Worm (Caenorhabditis elegans) whole organism, L1 larva: ENCODE results near the gene gipc-1.
A peak's percentile ranks its signal among the peaks of the same experiment; 100 is the strongest.

Source experiments
- ceh-82 ChIP-seq, 3 experiments: fragments of 150-350 bp in 1 of 3; sonication (generic microtip) in 2 of 3; optimal IDR thresholded peaks; 2 replicates each; lab custom pipeline; 2014 to 2017; ENCODE audit warnings: missing biosample characterization in 3 of 3, missing genetic modification characterization in 3 of 3
- ceh-90 ChIP-seq: sonication (generic microtip); optimal IDR thresholded peaks from 2 replicates; lab custom pipeline; 2016; ENCODE audit warnings: missing genetic modification characterization, missing compliant biosample characterization
- dpl-1 ChIP-seq, 3 experiments: fragments of 150-350 bp in 2 of 3; sonication (generic microtip) in 1 of 3; optimal IDR thresholded peaks; 2 replicates each; lab custom pipeline; 2014 to 2017; ENCODE audit warnings: missing biosample characterization in 3 of 3, missing genetic modification characterization in 3 of 3, missing genetic modification reagents in 3 of 3
- efl-3 ChIP-seq: fragments of 200-800 bp; sonication (Bioruptor generic); optimal IDR thresholded peaks from 2 replicates; lab custom pipeline; 2018; ENCODE audit warnings: mild to moderate bottlenecking, missing genetic modification characterization, missing compliant biosample characterization
- egl-27 ChIP-seq, 2 experiments: fragments of 150-350 bp in 1 of 2; sonication (generic microtip); optimal IDR thresholded peaks; 3 replicates each; lab custom pipeline; 2017 to 2018; ENCODE audit warnings: missing biosample characterization in 2 of 2, missing genetic modification characterization in 2 of 2, missing genetic modification reagents in 2 of 2
- fkh-10 ChIP-seq: sonication (generic microtip); optimal IDR thresholded peaks from 2 replicates; lab custom pipeline; 2017; ENCODE audit warnings: missing biosample characterization, missing genetic modification reagents, missing genetic modification characterization
- fkh-4 ChIP-seq: sonication (generic microtip); optimal IDR thresholded peaks from 2 replicates; lab custom pipeline; 2016; ENCODE audit warnings: missing compliant biosample characterization, missing genetic modification characterization, borderline replicate concordance
- fos-1 ChIP-seq: fragments of 150-350 bp; optimal IDR thresholded peaks from 2 replicates; lab custom pipeline; 2014; ENCODE audit warnings: missing biosample characterization, missing genetic modification characterization
- grh-1 ChIP-seq: fragments of 200-800 bp; sonication (Bioruptor generic); IDR thresholded peaks from 2 replicates; pipeline ENCODE4 v1.3.6; 2022; ENCODE audit warnings: missing genetic modification reagents, missing genetic modification characterization, missing compliant biosample characterization
- hlh-4 ChIP-seq: sonication (generic microtip); optimal IDR thresholded peaks from 2 replicates; lab custom pipeline; 2016; ENCODE audit warnings: mild to moderate bottlenecking, missing genetic modification characterization, missing compliant biosample characterization
- jun-1 ChIP-seq: fragments of 150-350 bp; optimal IDR thresholded peaks from 2 replicates; lab custom pipeline; 2014; ENCODE audit warnings: missing biosample characterization, missing genetic modification reagents, missing genetic modification characterization
- lin-14 ChIP-seq: fragments of 200-800 bp; sonication (Bioruptor generic); optimal IDR thresholded peaks from 2 replicates; lab custom pipeline; 2018; ENCODE audit warnings: mild to moderate bottlenecking, missing genetic modification characterization, moderate library complexity, missing compliant biosample characterization
- mdl-1 ChIP-seq, 2 experiments: fragments of 150-350 bp; optimal IDR thresholded peaks; 2 replicates each; lab custom pipeline; 2014 to 2017; ENCODE audit warnings: missing biosample characterization in 2 of 2, missing genetic modification characterization in 2 of 2, inconsistent platforms in 1 of 2
- nhr-19 ChIP-seq: fragments of 200-800 bp; sonication (Bioruptor generic); conservative IDR thresholded peaks from 2 replicates; pipeline ENCODE4 v1.3.6; 2022; ENCODE audit warnings: missing genetic modification characterization, missing compliant biosample characterization
- nhr-237 ChIP-seq: fragments of 150-350 bp; optimal IDR thresholded peaks from 2 replicates; lab custom pipeline; 2014; ENCODE audit warnings: missing biosample characterization, missing genetic modification characterization
- nhr-47 ChIP-seq: sonication (generic microtip); optimal IDR thresholded peaks from 2 replicates; lab custom pipeline; 2016; ENCODE audit warnings: mild to moderate bottlenecking, missing genetic modification characterization, moderate library complexity, missing compliant biosample characterization
- nhr-84 ChIP-seq: sonication (generic microtip); optimal IDR thresholded peaks from 2 replicates; lab custom pipeline; 2017; ENCODE audit warnings: missing biosample characterization, missing genetic modification characterization
- nhr-85 ChIP-seq: sonication (generic microtip); peaks from one replicate; lab custom pipeline; 2016; ENCODE audit warnings: missing genetic modification characterization, inconsistent platforms, missing compliant biosample characterization
- pag-3 ChIP-seq: sonication (generic microtip); optimal IDR thresholded peaks from 2 replicates; lab custom pipeline; 2017; ENCODE audit warnings: missing genetic modification characterization, mild to moderate bottlenecking, missing compliant biosample characterization, antibody characterized with exemption, borderline replicate concordance; ENCODE audit not compliant: insufficient read depth
- rnt-1 ChIP-seq: sonication (generic microtip); optimal IDR thresholded peaks from 2 replicates; lab custom pipeline; 2016; ENCODE audit warnings: mild to moderate bottlenecking, missing genetic modification characterization, moderate library complexity, missing compliant biosample characterization
- snu-23 ChIP-seq: sonication (generic microtip); optimal IDR thresholded peaks from 2 replicates; lab custom pipeline; 2016; ENCODE audit warnings: missing genetic modification characterization, missing compliant biosample characterization
- unc-130 ChIP-seq: fragments of 150-350 bp; optimal IDR thresholded peaks from 2 replicates; lab custom pipeline; 2017; ENCODE audit warnings: missing biosample characterization, missing genetic modification characterization, inconsistent platforms
- unc-30 ChIP-seq: sonication (generic microtip); optimal IDR thresholded peaks from 2 replicates; lab custom pipeline; 2017; ENCODE audit warnings: missing biosample characterization, missing genetic modification characterization
- unc-62 ChIP-seq: fragments of 150-350 bp; optimal IDR thresholded peaks from 2 replicates; lab custom pipeline; 2014; ENCODE audit warnings: missing biosample characterization, missing genetic modification reagents, missing genetic modification characterization
- unc-98 ChIP-seq: fragments of 200-800 bp; sonication (Bioruptor generic); IDR thresholded peaks from 2 replicates; pipeline ENCODE4 v1.3.6; 2022; ENCODE audit warnings: missing genetic modification characterization, missing compliant biosample characterization
- zag-1 ChIP-seq: fragments of 150-350 bp; optimal IDR thresholded peaks from 2 replicates; lab custom pipeline; 2014; ENCODE audit warnings: missing biosample characterization, missing genetic modification characterization

Gene gipc-1

DNA sequence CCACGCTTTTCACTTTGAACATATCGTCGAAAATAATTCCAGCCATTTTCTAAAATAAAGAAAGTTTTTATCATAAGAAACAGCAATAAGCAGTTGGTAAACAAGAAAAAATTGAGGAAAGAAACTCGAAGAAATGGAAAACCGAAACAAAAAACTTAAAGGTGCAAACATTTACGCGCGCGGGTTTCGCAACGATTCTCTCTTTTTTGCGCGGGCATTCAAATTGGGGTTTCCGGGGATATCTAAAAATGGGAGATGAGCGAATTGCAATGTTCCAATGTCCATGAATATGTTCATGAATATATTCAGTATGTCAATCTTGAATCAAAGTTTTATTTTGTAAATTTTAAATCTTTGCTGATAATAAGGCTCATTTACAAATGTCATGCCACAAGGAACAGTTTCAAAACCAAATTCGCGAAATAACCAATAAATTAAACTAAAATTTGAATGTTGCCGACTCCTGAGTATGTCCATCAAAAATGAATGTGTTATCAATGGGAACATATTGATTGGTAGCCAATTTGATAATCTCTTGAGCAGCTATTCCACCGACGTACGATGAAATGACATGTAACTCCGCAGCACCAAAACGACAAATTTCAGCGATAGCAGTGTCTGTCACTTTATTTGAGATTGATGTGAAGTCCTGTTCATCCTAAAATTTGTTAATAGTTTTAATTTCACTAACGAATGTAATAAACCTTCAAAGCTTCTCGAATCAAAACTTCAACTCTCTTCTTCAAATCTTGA is 47.6 kb downstream of the gipc-1 start, which contains the start of gene rpb-8 (continued):
- TF ChIP-seq unc-130 (tag; lab: Kevin White, UChicago) = peak; percentile 26
- peak; percentile 54 for TF ChIP-seq snu-23
- no peak for TF ChIP-seq fkh-4 (tag; lab: Kevin White, UChicago)
- TF ChIP-seq nhr-47 = peak; percentile 52
- TF ChIP-seq egl-27 (tag; optimal IDR thresholded peaks at IDR 0.05; lab: Kevin White, UChicago) = no peak
- no peak for TF ChIP-seq pag-3 (tag; lab: Kevin White, UChicago)

DNA sequence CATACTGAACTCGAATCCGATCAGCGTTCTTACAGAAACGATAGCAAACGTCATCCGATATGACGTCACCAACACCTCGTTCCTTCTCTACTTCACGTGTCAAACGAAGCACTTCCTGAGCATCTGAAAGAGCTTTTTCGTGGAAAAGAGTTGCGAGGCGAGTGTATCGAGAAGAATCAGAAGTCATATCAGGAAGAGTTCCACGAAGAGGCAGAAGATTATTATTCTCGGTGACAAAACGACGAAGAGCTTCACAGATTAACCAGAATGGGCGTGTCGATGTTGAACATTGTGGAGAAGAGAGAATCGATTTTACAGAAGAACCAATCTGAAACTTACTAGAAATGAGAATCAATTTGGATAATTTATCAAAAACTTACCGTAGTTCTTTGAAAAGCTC is 48.3 kb downstream of the gipc-1 start:
- no peak for TF ChIP-seq fkh-10 (GFP tag; lab: Kevin White, UChicago)
- no peak for TF ChIP-seq efl-3 (GFP tag; lab: Kevin White, UChicago)
- no peak for TF ChIP-seq ceh-90 (tag; lab: Kevin White, UChicago)
- no peak for TF ChIP-seq dpl-1 (GFP tag; optimal IDR thresholded peaks at IDR 0.05; lab: Kevin White, UChicago)
- no peak for TF ChIP-seq rnt-1
- no peak for TF ChIP-seq fos-1 (tag; lab: Kevin White, UChicago)
- no peak for TF ChIP-seq unc-30 (tag; lab: Kevin White, UChicago)
- TF ChIP-seq ceh-82 (tag; optimal IDR thresholded peaks at IDR 0.05; lab: Kevin White, UChicago) = no peak
- no peak for TF ChIP-seq nhr-19 (GFP tag; lab: Robert Waterston, UW)
- no peak for TF ChIP-seq nhr-85 (tag; lab: Kevin White, UChicago)
- TF ChIP-seq fkh-4 (tag; lab: Kevin White, UChicago) = no peak
- TF ChIP-seq zag-1 (tag; lab: Kevin White, UChicago) = no peak
- no peak for TF ChIP-seq lin-14 (GFP tag; lab: Kevin White, UChicago)
- no peak for TF ChIP-seq unc-62 (GFP tag; lab: Kevin White, UChicago)
- no peak for TF ChIP-seq grh-1 (GFP tag; lab: Robert Waterston, UW)
- no peak for TF ChIP-seq nhr-84 (tag; lab: Kevin White, UChicago)

DNA sequence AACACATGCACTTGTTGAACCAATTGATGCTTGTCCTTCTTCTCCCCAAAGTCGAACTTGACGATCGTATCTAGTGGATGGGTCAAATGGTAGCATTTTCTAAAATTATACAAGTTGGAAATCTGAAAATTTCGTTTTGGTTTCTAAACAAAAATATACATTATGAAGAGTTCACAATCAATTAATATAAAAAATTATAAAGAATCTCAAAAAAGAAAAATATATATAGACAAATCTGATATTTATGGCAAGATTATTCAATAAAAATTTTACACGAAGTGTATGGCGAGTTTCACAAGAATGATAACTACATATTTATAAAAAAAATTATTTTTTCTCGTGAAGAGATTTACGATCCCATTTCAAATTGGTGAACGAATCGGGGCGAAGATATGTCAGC is 49.6 kb downstream of the gipc-1 start, which contains the start of gene ula-1:
Gene ula-1 (minus strand): TSS at position 101 of the 400 bp plus-strand sequence.
- TF ChIP-seq jun-1 (tag; lab: Kevin White, UChicago) (no peak), nhr-237 (tag; lab: Kevin White, UChicago) (no peak), hlh-4 (tag; lab: Kevin White, UChicago) (no peak), mdl-1 (tag; optimal IDR thresholded peaks at IDR 0.05; lab: Kevin White, UChicago) (no peak), unc-98 (GFP tag; lab: Robert Waterston, UW) (no peak), nhr-85 (tag; lab: Kevin White, UChicago) (no peak)
